Fruit fly (Drosophila melanogaster) whole organism: Measurements from ENCODE around the gene CG13287.

ENCODE experiments used
- CG8478 ChIP-seq: fragments of >200 bp; optimal IDR thresholded peaks from 2 replicates; lab custom pipeline; 2018; ENCODE audit warnings: inconsistent platforms
- Dll ChIP-seq: fragments of >200 bp; optimal IDR thresholded peaks from 2 replicates; lab custom pipeline; 2017
- EcR ChIP-seq, 2 experiments: fragments of >200 bp; optimal IDR thresholded peaks; 2 replicates each; lab custom pipeline; 2017; ENCODE audit warnings: missing biosample characterization in 2 of 2, missing genetic modification characterization in 2 of 2, missing genetic modification reagents in 2 of 2
- psq ChIP-seq: fragments of >200 bp; optimal IDR thresholded peaks from 2 replicates; lab custom pipeline; 2017
- usp ChIP-seq: fragments of >200 bp; optimal IDR thresholded peaks from 2 replicates; lab custom pipeline; 2017; ENCODE audit warnings: missing biosample characterization, missing genetic modification characterization, mixed read lengths

DNA sequence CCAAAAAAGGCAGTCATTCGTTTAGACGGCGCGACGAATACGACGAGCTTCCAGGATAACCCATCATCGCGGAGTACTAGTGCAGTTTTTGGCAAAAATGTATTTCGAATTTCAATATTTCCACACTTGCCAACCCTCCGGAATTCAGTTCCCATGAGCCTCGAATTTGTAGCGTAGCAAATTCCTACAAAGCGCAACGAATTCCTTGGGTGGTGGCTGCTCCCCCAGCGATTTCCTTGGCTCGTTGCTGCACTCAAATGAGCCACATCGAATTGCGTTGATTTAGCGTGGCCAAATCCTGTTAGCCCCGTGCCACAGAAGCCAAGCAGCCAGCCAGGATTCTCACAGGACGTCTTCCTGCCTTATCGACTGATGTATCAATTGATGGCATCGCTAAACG lies 2.6 kb downstream of the CG13287 start:
- TF ChIP-seq psq (lab: Kevin White, UChicago) (no peak), Dll (lab: Kevin White, UChicago) (no peak), usp (GFP tag; lab: Kevin White, UChicago) (no peak), CG8478 (lab: Kevin White, UChicago) (no peak), EcR (GFP tag; optimal IDR thresholded peaks at IDR 0.05; lab: Kevin White, UChicago) (no peak)
